Worm (Caenorhabditis elegans): ENCODE measurements around the gene srw-82.

Gene srw-82

DNA sequence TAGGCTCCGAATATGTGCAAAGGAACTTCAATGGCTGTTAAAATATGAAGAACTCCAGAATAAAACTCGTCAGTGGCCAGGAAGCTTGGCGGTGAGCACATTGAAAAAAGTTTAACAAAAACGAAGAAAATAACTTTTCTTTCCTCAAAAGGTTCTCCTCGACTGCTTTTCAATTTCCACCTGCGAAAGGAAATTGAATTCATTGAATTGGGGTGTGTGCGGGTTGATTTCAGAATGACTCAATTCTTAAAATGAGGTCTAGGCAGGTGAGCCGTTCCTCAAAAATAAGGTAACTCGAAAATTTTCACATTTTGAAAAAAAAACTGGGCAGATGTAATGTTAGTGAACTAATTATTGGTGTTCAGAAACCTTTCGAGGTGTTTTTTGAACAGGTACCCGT is 41.9 kb downstream of the srw-82 start, which contains the start of gene srh-182:
Gene srh-182, minus strand, starts transcription at position 101 of the 400 bp plus-strand sequence.
- TF ChIP-seq ZK546.5 (tag; optimal IDR thresholded peaks at IDR 0.05) (no peak), nhr-43 (tag; optimal IDR thresholded peaks at IDR 0.05; ENCODE audit: poor library complexity, severe bottlenecking) (no peak), ceh-28 (tag; optimal IDR thresholded peaks at IDR 0.05) (no peak), ceh-9 (tag; optimal IDR thresholded peaks at IDR 0.05) (no peak), fos-1 (tag; optimal IDR thresholded peaks at IDR 0.05) (no peak), mml-1 (tag; optimal IDR thresholded peaks at IDR 0.05) (no peak)

DNA sequence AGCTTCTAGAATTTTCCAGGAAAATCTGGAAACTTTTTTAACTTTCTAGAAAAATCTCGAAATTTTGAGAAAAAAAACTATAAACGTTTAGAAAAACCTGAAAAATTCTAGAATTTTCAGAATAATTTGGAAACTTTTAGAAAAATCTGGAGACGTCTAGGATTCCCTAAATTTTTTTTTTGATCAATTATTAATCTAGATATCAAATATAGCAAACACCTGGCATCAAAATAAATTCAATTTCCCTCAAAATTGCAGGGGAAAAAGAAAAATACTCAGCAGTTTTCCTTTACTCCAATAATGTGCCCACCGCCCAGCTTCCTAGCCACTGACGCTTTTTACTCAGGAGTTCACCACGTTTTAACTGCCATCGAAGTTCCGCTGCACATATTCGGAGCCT is 42.7 kb downstream of the srw-82 start, which contains the start of gene srh-181:
Gene srh-181, plus strand, starts transcription at position 301 of the 400 bp plus-strand sequence.
- TF ChIP-seq zag-1 (tag; optimal IDR thresholded peaks at IDR 0.05) = no peak
- TF ChIP-seq nhr-11 (tag; optimal IDR thresholded peaks at IDR 0.05) = no peak

DNA sequence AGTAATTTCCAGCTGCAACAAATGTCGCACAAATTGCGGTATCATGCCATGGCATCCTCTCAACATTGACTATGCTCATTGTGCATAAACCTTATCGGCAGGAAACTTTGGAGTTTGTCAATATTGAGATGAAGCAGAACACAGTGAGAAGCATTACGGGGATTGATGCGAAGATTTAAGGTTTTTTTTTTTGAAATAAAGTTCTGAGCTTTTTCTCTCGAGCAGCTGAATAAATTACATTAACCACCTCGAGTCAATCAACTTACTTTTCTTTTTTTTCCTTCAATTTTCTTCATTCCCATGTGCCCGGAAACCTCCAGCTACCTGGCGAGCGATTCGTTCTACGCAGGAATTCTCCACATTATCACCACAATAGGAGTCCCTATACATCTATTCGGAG is 44.5 kb downstream of the srw-82 start, which contains the start of gene srh-179:
Gene srh-179, plus strand, starts transcription at position 301 of the 400 bp plus-strand sequence.
- TF ChIP-seq fkh-10 (GFP tag; optimal IDR thresholded peaks at IDR 0.05) (no peak), hmg-11 (tag; optimal IDR thresholded peaks at IDR 0.05) (no peak), nhr-237 (tag; optimal IDR thresholded peaks at IDR 0.05) (no peak), egl-5 (tag; optimal IDR thresholded peaks at IDR 0.05) (no peak), elt-2 (tag; optimal IDR thresholded peaks at IDR 0.05) (no peak), ceh-9 (tag; optimal IDR thresholded peaks at IDR 0.05) (no peak), aly-2 (tag; optimal IDR thresholded peaks at IDR 0.05) (no peak), fos-1 (tag; optimal IDR thresholded peaks at IDR 0.05) (no peak), nhr-67 (tag; optimal IDR thresholded peaks at IDR 0.05) (no peak), unc-62 (GFP tag; optimal IDR thresholded peaks at IDR 0.05) (no peak), nhr-23 (tag; optimal IDR thresholded peaks at IDR 0.05) (no peak), lin-15B (tag; optimal IDR thresholded peaks at IDR 0.05) (no peak), nfya-1 (tag; optimal IDR thresholded peaks at IDR 0.05; ENCODE audit: insufficient read depth) (no peak), ztf-11 (tag; optimal IDR thresholded peaks at IDR 0.05) (no peak), ama-1 (optimal IDR thresholded peaks at IDR 0.05) (no peak), pha-4 (tag; optimal IDR thresholded peaks at IDR 0.05) (no peak), lsy-12 (tag; optimal IDR thresholded peaks at IDR 0.05) (no peak), nhr-12 (tag; optimal IDR thresholded peaks at IDR 0.05) (no peak), eor-1 (tag; optimal IDR thresholded peaks at IDR 0.05) (no peak), fkh-2 (tag; optimal IDR thresholded peaks at IDR 0.05) (no peak)

DNA sequence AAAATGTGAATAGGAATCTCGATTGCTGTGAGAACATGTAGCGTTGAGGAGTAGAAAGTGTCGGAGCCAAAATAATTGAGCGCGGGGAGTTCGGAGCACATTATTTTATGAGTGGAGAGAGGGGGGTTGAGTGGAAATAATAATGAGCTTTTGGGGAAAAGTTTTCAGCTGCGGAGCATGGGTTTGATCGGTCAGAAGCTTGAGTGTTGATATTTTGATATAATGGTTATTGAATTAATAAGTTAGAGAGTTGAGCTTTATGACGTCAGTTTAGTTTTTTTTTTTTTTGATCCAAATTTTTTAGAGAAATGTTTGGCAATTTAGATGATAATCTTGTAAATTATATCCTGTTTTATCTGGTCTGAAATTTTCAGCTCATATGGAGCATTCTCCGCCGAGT is 48.7 kb downstream of the srw-82 start, which contains the start of gene srh-178:
Gene srh-178, minus strand, starts transcription at position 101 of the 400 bp plus-strand sequence.
- TF ChIP-seq eor-1 (tag; optimal IDR thresholded peaks at IDR 0.05) (no peak), nhr-76 (tag; optimal IDR thresholded peaks at IDR 0.05) (no peak), ceh-28 (tag; optimal IDR thresholded peaks at IDR 0.05) (no peak), nfya-1 (tag; optimal IDR thresholded peaks at IDR 0.05; ENCODE audit: insufficient read depth) (no peak), ama-1 (optimal IDR thresholded peaks at IDR 0.05) (no peak), pha-4 (tag; optimal IDR thresholded peaks at IDR 0.05) (no peak), lin-15B (tag; optimal IDR thresholded peaks at IDR 0.05) (no peak), ztf-11 (tag; optimal IDR thresholded peaks at IDR 0.05) (no peak), ceh-9 (tag; optimal IDR thresholded peaks at IDR 0.05) (no peak)

All from whole organism, L3 larva.